Fruit fly (Drosophila melanogaster) whole organism, prepupa: ENCODE data around the gene CG4116.

ENCODE experiments used
- Blimp-1 ChIP-seq: fragments of 200-800 bp; sonication (Bioruptor generic); optimal IDR thresholded peaks from 3 replicates; lab custom pipeline; 2017; ENCODE audit warnings: missing biosample characterization, missing genetic modification characterization, mild to moderate bottlenecking, moderate library complexity, missing genetic modification reagents
- CG15336 ChIP-seq: fragments of 200-800 bp; sonication (Bioruptor generic); IDR thresholded peaks from 2 replicates; pipeline ENCODE4 v1.3.6; 2022; ENCODE audit warnings: missing biosample characterization, missing genetic modification characterization
- CG1621 ChIP-seq: fragments of 200-800 bp; sonication (Bioruptor generic); optimal IDR thresholded peaks from 3 replicates; lab custom pipeline; 2018; ENCODE audit warnings: missing biosample characterization, mild to moderate bottlenecking, missing genetic modification characterization
- CG16779 ChIP-seq: fragments of 200-800 bp; sonication (Bioruptor generic); optimal IDR thresholded peaks from 3 replicates; lab custom pipeline; 2017; ENCODE audit warnings: missing biosample characterization, mild to moderate bottlenecking, missing genetic modification characterization
- CG3032 ChIP-seq: fragments of 200-800 bp; optimal IDR thresholded peaks from 2 replicates; lab custom pipeline; 2019; ENCODE audit warnings: missing biosample characterization, mild to moderate bottlenecking, missing genetic modification characterization, moderate library complexity
- CG34406 ChIP-seq: fragments of 200-800 bp; sonication (Bioruptor generic); optimal IDR thresholded peaks from 3 replicates; lab custom pipeline; 2016; ENCODE audit warnings: missing biosample characterization, missing genetic modification characterization
- CG6163 ChIP-seq: fragments of 200-800 bp; sonication (Bioruptor generic); IDR thresholded peaks from 3 replicates; pipeline ENCODE4 v1.3.6; 2022; ENCODE audit warnings: missing biosample characterization, missing genetic modification characterization
- CG6276 ChIP-seq: fragments of 200-800 bp; sonication (Bioruptor generic); optimal IDR thresholded peaks from 2 replicates; lab custom pipeline; 2017; ENCODE audit warnings: missing biosample characterization, mild to moderate bottlenecking, missing genetic modification characterization
- CG6792 ChIP-seq: fragments of 200-800 bp; sonication (Bioruptor generic); optimal IDR thresholded peaks from 3 replicates; lab custom pipeline; 2016; ENCODE audit warnings: missing biosample characterization, missing genetic modification characterization
- CG6808 ChIP-seq: fragments of 200-800 bp; sonication (Bioruptor generic); optimal IDR thresholded peaks from 3 replicates; lab custom pipeline; 2017; ENCODE audit warnings: missing biosample characterization, missing genetic modification characterization, mild to moderate bottlenecking, moderate library complexity, missing genetic modification reagents
- CG6854 ChIP-seq: fragments of 200-800 bp; sonication (Bioruptor generic); optimal IDR thresholded peaks from 2 replicates; lab custom pipeline; 2017; ENCODE audit warnings: missing biosample characterization, mild to moderate bottlenecking, missing genetic modification characterization
- CG8119 ChIP-seq: fragments of 200-800 bp; sonication (Bioruptor generic); IDR thresholded peaks from 3 replicates; pipeline ENCODE4 v1.3.6; 2022; ENCODE audit warnings: missing biosample characterization, missing genetic modification characterization
- Eip75B ChIP-seq: fragments of 200-800 bp; sonication (Bioruptor generic); optimal IDR thresholded peaks from 3 replicates; lab custom pipeline; 2016; ENCODE audit warnings: missing biosample characterization, missing genetic modification characterization
- Hr38 ChIP-seq: sonication (Bioruptor generic); optimal IDR thresholded peaks from 2 replicates; lab custom pipeline; 2016; ENCODE audit warnings: missing biosample characterization, missing genetic modification characterization
- dsx ChIP-seq: fragments of 200-800 bp; optimal IDR thresholded peaks from 3 replicates; lab custom pipeline; 2019; ENCODE audit warnings: missing biosample characterization, mild to moderate bottlenecking, missing genetic modification characterization, moderate library complexity; ENCODE audit not compliant: poor library complexity, severe bottlenecking
- fd85E ChIP-seq: fragments of 200-800 bp; sonication (Bioruptor generic); optimal IDR thresholded peaks from 3 replicates; lab custom pipeline; 2016; ENCODE audit warnings: missing biosample characterization, missing genetic modification characterization
- pdm3 ChIP-seq: fragments of 200-800 bp; sonication (Bioruptor generic); optimal IDR thresholded peaks from 3 replicates; lab custom pipeline; 2016; ENCODE audit warnings: missing biosample characterization, missing genetic modification characterization
- svp ChIP-seq: fragments of 200-800 bp; sonication (Bioruptor generic); peaks from one replicate; lab custom pipeline; 2016; ENCODE audit warnings: missing biosample characterization, missing genetic modification characterization
- topi ChIP-seq: fragments of 200-800 bp; sonication (Bioruptor generic); optimal IDR thresholded peaks from 3 replicates; lab custom pipeline; 2016; ENCODE audit warnings: missing biosample characterization, missing genetic modification characterization

The CG4116 gene

dm6 chrX:3018670-3019069 lies 48.7 kb downstream of the CG4116 start (continued):
- TF ChIP-seq CG15336 (GFP tag; lab: Robert Waterston, UW) (peak; percentile 88), CG3032 (tag; lab: Kevin White, UChicago) (peak; percentile 91), Blimp-1 (GFP tag; lab: Kevin White, UChicago) (peak; percentile 61), CG6276 (peak; percentile 60), Eip75B (peak; percentile 92), CG1621 (tag; lab: Kevin White, UChicago) (peak; percentile 86), CG34406 (peak; percentile 90), pdm3 (GFP tag; lab: Kevin White, UChicago) (peak; percentile 94), fd85E (GFP tag; lab: Kevin White, UChicago) (peak; percentile 71), dsx (GFP tag; lab: Kevin White, UChicago) (peak; percentile 88), CG6854 (GFP tag; lab: Kevin White, UChicago) (peak; percentile 78), topi (GFP tag; lab: Kevin White, UChicago) (peak; percentile 91), svp (peak; percentile 96), Hr38 (GFP tag; lab: Kevin White, UChicago) (no peak), CG8119 (GFP tag; lab: Robert Waterston, UW) (peak; percentile 87), CG6808 (GFP tag; lab: Kevin White, UChicago) (peak; percentile 93), CG16779 (peak; percentile 78), CG6792 (GFP tag; lab: Kevin White, UChicago) (peak; percentile 93), CG6163 (GFP tag; lab: Robert Waterston, UW) (peak; percentile 94)
- TF ChIP-seq, all 60 proteins: peak for 58
